Worm (Caenorhabditis elegans): Measurements from ENCODE around the gene fbxb-17.

- TF ChIP-seq tab-1 (GFP tag; IDR thresholded peaks at IDR 0.05) (no peak), klf-2 (GFP tag; conservative IDR thresholded peaks at IDR 0.05) (no peak), T22C8.4 (GFP tag; IDR thresholded peaks at IDR 0.05) (no peak), ref-1 (GFP tag; conservative IDR thresholded peaks at IDR 0.05) (no peak), med-1 (GFP tag; optimal IDR thresholded peaks at IDR 0.05; ENCODE audit: insufficient read depth) (no peak), flt-1 (GFP tag; IDR thresholded peaks at IDR 0.05) (no peak)
These were observed 7.6 kb downstream of the fbxb-17 start, which contains the start of gene fbxb-25 for ce11 chrII:1683742-1684141.
